Fruit fly (Drosophila melanogaster) whole organism, pupa: ENCODE data around the gene CG15544.

ENCODE experiments used
- CG10348 ChIP-seq: fragments of 200-800 bp; sonication (Bioruptor generic); IDR thresholded peaks from 2 replicates; pipeline ENCODE4 v1.3.6; 2022; ENCODE audit warnings: missing biosample characterization, missing genetic modification characterization
- CG12605 ChIP-seq: fragments of 200-800 bp; sonication (Bioruptor generic); IDR thresholded peaks from 2 replicates; pipeline ENCODE4 v1.3.6; 2022; ENCODE audit warnings: missing biosample characterization, missing genetic modification characterization
- CG13204 ChIP-seq: fragments of 200-800 bp; sonication (Bioruptor generic); optimal IDR thresholded peaks from 2 replicates; lab custom pipeline; 2018; ENCODE audit warnings: missing biosample characterization, mild to moderate bottlenecking, missing genetic modification characterization, moderate library complexity
- CG14655 ChIP-seq: fragments of 200-800 bp; sonication (Bioruptor generic); optimal IDR thresholded peaks from 3 replicates; lab custom pipeline; 2017; ENCODE audit warnings: mild to moderate bottlenecking, missing biosample characterization, missing genetic modification reagents, missing genetic modification characterization
- CG15710 ChIP-seq: fragments of 200-800 bp; sonication (Bioruptor generic); optimal IDR thresholded peaks from 2 replicates; lab custom pipeline; 2018; ENCODE audit warnings: missing biosample characterization, mild to moderate bottlenecking, missing genetic modification characterization, moderate library complexity
- CG17806 ChIP-seq: fragments of 200-800 bp; sonication (Bioruptor generic); optimal IDR thresholded peaks from 2 replicates; lab custom pipeline; 2018; ENCODE audit warnings: missing biosample characterization, mild to moderate bottlenecking, missing genetic modification characterization, moderate library complexity
- CG32121 ChIP-seq: fragments of 200-800 bp; sonication (Bioruptor generic); IDR thresholded peaks from 2 replicates; pipeline ENCODE4 v1.3.6; 2022; ENCODE audit warnings: missing biosample characterization, missing genetic modification characterization
- CG34367 ChIP-seq: fragments of 200-800 bp; sonication (Bioruptor generic); optimal IDR thresholded peaks from 2 replicates; lab custom pipeline; 2018; ENCODE audit warnings: missing biosample characterization, mild to moderate bottlenecking, missing genetic modification characterization
- CG4496 ChIP-seq: fragments of 200-800 bp; sonication (Bioruptor generic); IDR thresholded peaks from 3 replicates; pipeline ENCODE4 v1.3.6; 2022; ENCODE audit warnings: missing biosample characterization, missing genetic modification characterization
- CG8159 ChIP-seq: fragments of 200-800 bp; sonication (Bioruptor generic); optimal IDR thresholded peaks from 3 replicates; lab custom pipeline; 2018; ENCODE audit warnings: missing biosample characterization, mild to moderate bottlenecking, missing genetic modification characterization, moderate library complexity
- CG8301 ChIP-seq: fragments of 200-800 bp; sonication (Bioruptor generic); optimal IDR thresholded peaks from 2 replicates; lab custom pipeline; 2018; ENCODE audit warnings: missing biosample characterization, mild to moderate bottlenecking, missing genetic modification characterization
- CG9948 ChIP-seq: fragments of 200-800 bp; sonication (Bioruptor generic); optimal IDR thresholded peaks from 2 replicates; lab custom pipeline; 2018; ENCODE audit warnings: missing biosample characterization, mild to moderate bottlenecking, missing genetic modification characterization, moderate library complexity
- D1 ChIP-seq: fragments of 200-800 bp; sonication (Bioruptor generic); optimal IDR thresholded peaks from 2 replicates; lab custom pipeline; 2018; ENCODE audit warnings: missing biosample characterization, mild to moderate bottlenecking, missing genetic modification characterization, moderate library complexity
- EcR ChIP-seq: fragments of 200-800 bp; sonication (Bioruptor generic); optimal IDR thresholded peaks from 3 replicates; lab custom pipeline; 2019; ENCODE audit warnings: missing biosample characterization, missing genetic modification characterization, mild to moderate bottlenecking, moderate library complexity, missing genetic modification reagents
- Ets98B ChIP-seq: fragments of 200-800 bp; sonication (Bioruptor generic); IDR thresholded peaks from 2 replicates; pipeline ENCODE4 v1.3.6; 2022; ENCODE audit warnings: missing biosample characterization, missing genetic modification characterization
- Pif1A ChIP-seq: fragments of 200-800 bp; sonication (Bioruptor generic); optimal IDR thresholded peaks from 3 replicates; lab custom pipeline; 2016; ENCODE audit warnings: missing biosample characterization, missing genetic modification characterization
- Pif1B ChIP-seq: fragments of 200-800 bp; sonication (Bioruptor generic); optimal IDR thresholded peaks from 3 replicates; lab custom pipeline; 2016; ENCODE audit warnings: missing biosample characterization, missing genetic modification characterization
- Snoo ChIP-seq: fragments of 200-800 bp; sonication (Bioruptor generic); optimal IDR thresholded peaks from 3 replicates; lab custom pipeline; 2017; ENCODE audit warnings: missing biosample characterization, mild to moderate bottlenecking, missing genetic modification characterization, inconsistent platforms
- fd96Ca ChIP-seq: fragments of 200-800 bp; sonication (Bioruptor generic); IDR thresholded peaks from 3 replicates; pipeline ENCODE4 v1.3.6; 2022; ENCODE audit warnings: missing biosample characterization, missing genetic modification characterization
- gl ChIP-seq: fragments of 200-800 bp; sonication (Bioruptor generic); optimal IDR thresholded peaks from 2 replicates; lab custom pipeline; 2018; ENCODE audit warnings: missing biosample characterization, mild to moderate bottlenecking, missing genetic modification characterization
- rn ChIP-seq: fragments of 200-800 bp; sonication (Bioruptor generic); IDR thresholded peaks from 2 replicates; pipeline ENCODE4 v1.3.6; 2022; ENCODE audit warnings: missing biosample characterization, missing genetic modification characterization

CG15544 gene

dm6 chr3R:30813903-30814339 is 13.7 kb upstream of the CG15544 start:
- TF ChIP-seq Snoo (tag; lab: Kevin White, UChicago) (peak; percentile 84), CG9948 (peak; percentile 56), CG4496 (peak; percentile 87), CG10348 (no peak), CG13204 (GFP tag; lab: Kevin White, UChicago) (no peak), Ets98B (GFP tag; lab: Robert Waterston, UW) (peak; percentile 87), CG17806 (tag; lab: Kevin White, UChicago) (peak; percentile 73), CG34367 (tag; lab: Kevin White, UChicago) (peak; percentile 52), fd96Ca (GFP tag; lab: Robert Waterston, UW) (peak; percentile 57; the same call in 1 of the 3 replicates), CG32121 (peak; percentile 87), CG15710 (tag; lab: Kevin White, UChicago) (peak; percentile 59), EcR (GFP tag; lab: Kevin White, UChicago) (no peak), Pif1A (peak; percentile 85), CG8159 (tag; lab: Kevin White, UChicago) (peak; percentile 76), Pif1B (GFP tag; lab: Kevin White, UChicago) (peak; percentile 80), CG12605 (GFP tag; lab: Robert Waterston, UW) (peak; percentile 74), gl (peak; percentile 30), CG14655 (GFP tag; lab: Kevin White, UChicago) (peak; percentile 70), D1 (no peak), rn (peak; percentile 52; the same call in 1 of the 2 replicates), CG8301 (tag; lab: Kevin White, UChicago) (peak; percentile 76)
- TF ChIP-seq, all 21 proteins: peak for 17

dm6 chr3R:30814597-30815252 is 12.9 kb upstream of the CG15544 start:
- TF ChIP-seq Pif1A (peak; percentile 72), rn (0 out of 2 replicates have a peak, but pooled peaks have one; percentile 24), D1 (no peak), CG8301 (tag; lab: Kevin White, UChicago) (peak; percentile 79), fd96Ca (GFP tag; lab: Robert Waterston, UW) (peak; percentile 91), CG12605 (GFP tag; lab: Robert Waterston, UW) (peak; percentile 68), gl (no peak), CG9948 (peak; percentile 40), CG34367 (tag; lab: Kevin White, UChicago) (peak; percentile 45), CG17806 (tag; lab: Kevin White, UChicago) (peak; percentile 38), CG8159 (tag; lab: Kevin White, UChicago) (peak; percentile 59), CG13204 (GFP tag; lab: Kevin White, UChicago) (no peak), EcR (GFP tag; lab: Kevin White, UChicago) (no peak), Pif1B (GFP tag; lab: Kevin White, UChicago) (peak; percentile 56), Ets98B (GFP tag; lab: Robert Waterston, UW) (peak; percentile 51; the same call in 1 of the 2 replicates), CG10348 (no peak), Snoo (tag; lab: Kevin White, UChicago) (no peak), CG14655 (GFP tag; lab: Kevin White, UChicago) (peak; percentile 79), CG15710 (tag; lab: Kevin White, UChicago) (peak; percentile 46), CG32121 (peak; percentile 75), CG4496 (peak; percentile 89)

dm6 chr3R:30816200-30816599 is 11.4 kb upstream of the CG15544 start:
- 0 out of 3 replicates have a peak, but pooled peaks have one; percentile 13 for TF ChIP-seq CG4496
- TF ChIP-seq CG34367 (tag; lab: Kevin White, UChicago) = no peak
- no peak for TF ChIP-seq D1
- no peak for TF ChIP-seq CG10348
- no peak for TF ChIP-seq Snoo (tag; lab: Kevin White, UChicago)
- TF ChIP-seq CG8301 (tag; lab: Kevin White, UChicago) = no peak
- no peak for TF ChIP-seq CG32121
- TF ChIP-seq Pif1B (GFP tag; lab: Kevin White, UChicago) = no peak

- TF ChIP-seq CG8301 (tag; lab: Kevin White, UChicago) (peak; percentile 31), CG15710 (tag; lab: Kevin White, UChicago) (peak; percentile 35), D1 (no peak), fd96Ca (GFP tag; lab: Robert Waterston, UW) (no peak), gl (no peak), CG14655 (GFP tag; lab: Kevin White, UChicago) (peak; percentile 19), Pif1A (peak; percentile 45), EcR (GFP tag; lab: Kevin White, UChicago) (no peak), CG4496 (no peak), CG17806 (tag; lab: Kevin White, UChicago) (peak; percentile 42), Snoo (tag; lab: Kevin White, UChicago) (peak; percentile 30), CG9948 (peak; percentile 4), CG13204 (GFP tag; lab: Kevin White, UChicago) (no peak), Pif1B (GFP tag; lab: Kevin White, UChicago) (no peak), Ets98B (GFP tag; lab: Robert Waterston, UW) (no peak), CG10348 (no peak), CG12605 (GFP tag; lab: Robert Waterston, UW) (0 out of 2 replicates have a peak, but pooled peaks have one; percentile 17), CG34367 (tag; lab: Kevin White, UChicago) (no peak), CG32121 (no peak), CG8159 (tag; lab: Kevin White, UChicago) (peak; percentile 41), rn (no peak)
Observed at dm6 chr3R:30817246-30817645, 10.4 kb upstream of the CG15544 start.

- TF ChIP-seq CG14655 (GFP tag; lab: Kevin White, UChicago) (no peak), CG4496 (peak; percentile 53), fd96Ca (GFP tag; lab: Robert Waterston, UW) (0 out of 3 replicates have a peak, but pooled peaks have one; percentile 38)
Observed at dm6 chr3R:30820707-30821319, 6.8 kb upstream of the CG15544 start.
